Fruit fly (Drosophila melanogaster): ENCODE data around the gene CG2926.

The CG2926 gene

DNA sequence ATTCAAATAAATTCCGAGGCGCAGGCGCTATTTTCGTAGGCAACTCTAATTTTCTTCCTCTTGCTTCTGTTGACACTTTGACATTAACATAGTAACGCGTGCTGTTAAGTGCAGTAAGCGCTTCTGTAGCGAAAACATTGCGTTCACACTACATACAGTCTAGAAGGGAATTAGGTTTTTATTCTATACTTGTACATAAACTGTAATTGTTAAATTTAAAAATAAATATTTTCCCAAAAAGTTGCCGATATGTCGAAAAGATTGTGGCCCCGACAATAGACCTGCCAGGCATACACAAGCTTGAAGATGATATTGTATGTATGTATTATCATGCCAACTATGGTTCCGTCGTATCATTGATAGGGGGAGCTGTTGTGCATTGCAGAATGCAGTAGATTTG, 18.3 kb upstream of the CG2926 start, which contains the start of gene asl (continued):
- peak; percentile 60 for TF ChIP-seq Fer3 (tag; optimal IDR thresholded peaks at IDR 0.05)
- peak; percentile 56 to 65 for TF ChIP-seq dpn (GFP tag; optimal IDR thresholded peaks at IDR 0.05)
- peak; percentile 51 for TF ChIP-seq Rx (GFP tag; IDR thresholded peaks at IDR 0.05)
- TF ChIP-seq CG12071 (GFP tag; optimal IDR thresholded peaks at IDR 0.05): no peak
- peak; percentile 100 for TF ChIP-seq CG17186 (GFP tag; optimal IDR thresholded peaks at IDR 0.05)
- TF ChIP-seq sens (GFP tag): peak; percentile 93
- no peak for TF ChIP-seq Dll (GFP tag; IDR thresholded peaks at IDR 0.05; ENCODE audit: partially characterized antibody)
- TF ChIP-seq CG1832 (GFP tag; optimal IDR thresholded peaks at IDR 0.05): no peak
- peak; percentile 39; the same call in 1 of the 3 replicates for TF ChIP-seq CG16813 (GFP tag; IDR thresholded peaks at IDR 0.05; ENCODE audit: partially characterized antibody)
- TF ChIP-seq CG13296 (GFP tag; optimal IDR thresholded peaks at IDR 0.05): peak; percentile 52
- peak; percentile 33 for TF ChIP-seq Nf-YB (GFP tag; optimal IDR thresholded peaks at IDR 0.05)
- peak; percentile 62 for TF ChIP-seq twi (tag; optimal IDR thresholded peaks at IDR 0.05)
- TF ChIP-seq CG4617 (GFP tag; optimal IDR thresholded peaks at IDR 0.05; ENCODE audit: borderline replicate concordance): peak; percentile 70
- no peak for TF ChIP-seq sc (optimal IDR thresholded peaks at IDR 0.05)
- TF ChIP-seq sc (GFP tag; optimal IDR thresholded peaks at IDR 0.05): no peak
- no peak for TF ChIP-seq Dip2 (GFP tag; IDR thresholded peaks at IDR 0.05)
- peak; percentile 33 for TF ChIP-seq pum (GFP tag; optimal IDR thresholded peaks at IDR 0.05)
- peak; percentile 71 for TF ChIP-seq CG12769 (tag; optimal IDR thresholded peaks at IDR 0.05)
- 0 out of 4 replicates have a peak, but pooled peaks have one; percentile 58 for TF ChIP-seq chinmo (GFP tag; IDR thresholded peaks at IDR 0.05; ENCODE audit: partially characterized antibody)
- no peak; the same call in 1 of the 2 replicates for TF ChIP-seq CG31441 (GFP tag; IDR thresholded peaks at IDR 0.05)
- peak; percentile 27 for TF ChIP-seq CG4820 (GFP tag; optimal IDR thresholded peaks at IDR 0.05)
- peak; percentile 63 for TF ChIP-seq CG18764 (GFP tag; optimal IDR thresholded peaks at IDR 0.05)
- TF ChIP-seq CG7987 (GFP tag; optimal IDR thresholded peaks at IDR 0.05): peak; percentile 38
- peak; percentile 57 for TF ChIP-seq CG8388 (GFP tag; optimal IDR thresholded peaks at IDR 0.05)
- TF ChIP-seq CG17568 (GFP tag; optimal IDR thresholded peaks at IDR 0.05): no peak
- peak; percentile 43 for TF ChIP-seq Fer2 (tag; optimal IDR thresholded peaks at IDR 0.05)
- peak; percentile 86 for TF ChIP-seq MBD-R2 (GFP tag; IDR thresholded peaks at IDR 0.05)
- TF ChIP-seq CG3163 (GFP tag; optimal IDR thresholded peaks at IDR 0.05): peak; percentile 24
- peak; percentile 47 for TF ChIP-seq Deaf1 (tag; optimal IDR thresholded peaks at IDR 0.05)
- TF ChIP-seq CG14860 (GFP tag; IDR thresholded peaks at IDR 0.05; ENCODE audit: partially characterized antibody): no peak
- TF ChIP-seq CG10147 (GFP tag; optimal IDR thresholded peaks at IDR 0.05): peak; percentile 27
- peak; percentile 19; the same call in 1 of the 2 replicates for TF ChIP-seq CG13287 (GFP tag; IDR thresholded peaks at IDR 0.05; ENCODE audit: partially characterized antibody)
- peak; percentile 65 for TF ChIP-seq dmrt11E (tag; optimal IDR thresholded peaks at IDR 0.05)
- TF ChIP-seq sisA (GFP tag; IDR thresholded peaks at IDR 0.05): peak; percentile 49; the same call in 1 of the 2 replicates
- peak; percentile 51 for TF ChIP-seq gro (GFP tag; optimal IDR thresholded peaks at IDR 0.05)
- TF ChIP-seq Lim3 (GFP tag; IDR thresholded peaks at IDR 0.05): no peak
- peak; percentile 66 for TF ChIP-seq Ets97D (GFP tag; optimal IDR thresholded peaks at IDR 0.05)
- TF ChIP-seq CG17612 (GFP tag; IDR thresholded peaks at IDR 0.05): no peak
- TF ChIP-seq CG10543 (GFP tag; optimal IDR thresholded peaks at IDR 0.05): peak; percentile 59
- TF ChIP-seq ERR (GFP tag; optimal IDR thresholded peaks at IDR 0.05): no peak
- TF ChIP-seq CG11247 (GFP tag; IDR thresholded peaks at IDR 0.05): peak; percentile 51; the same call in 1 of the 2 replicates
- peak; percentile 33 for TF ChIP-seq pho (GFP tag; optimal IDR thresholded peaks at IDR 0.05)
- peak; percentile 79 for TF ChIP-seq CG13424 (tag; optimal IDR thresholded peaks at IDR 0.05)
- TF ChIP-seq CG34422 (GFP tag; IDR thresholded peaks at IDR 0.05): peak; percentile 64; the same call in 1 of the 3 replicates
- TF ChIP-seq CG13775 (GFP tag; optimal IDR thresholded peaks at IDR 0.05): peak; percentile 61
- TF ChIP-seq Drgx (GFP tag; IDR thresholded peaks at IDR 0.05): peak; percentile 34; the same call in 1 of the 2 replicates
- TF ChIP-seq CG30403 (GFP tag; optimal IDR thresholded peaks at IDR 0.05): peak; percentile 69
- TF ChIP-seq sna (GFP tag; IDR thresholded peaks at IDR 0.05; ENCODE audit: partially characterized antibody): no peak
- TF ChIP-seq CG1024 (GFP tag; IDR thresholded peaks at IDR 0.05): peak; percentile 37; the same call in 1 of the 2 replicates
- peak; percentile 37; the same call in 1 of the 3 replicates for TF ChIP-seq CG14050 (GFP tag; IDR thresholded peaks at IDR 0.05)
